Worm (Caenorhabditis elegans) whole organism, L4/young adult: ENCODE results near the gene F59E12.17.

ENCODE experiments used
- W03F9.2 ChIP-seq: fragments of 150-350 bp; optimal IDR thresholded peaks from 2 replicates; lab custom pipeline; 2014; ENCODE audit warnings: missing biosample characterization, missing genetic modification characterization
- him-1 ChIP-seq: sonication (generic microtip); optimal IDR thresholded peaks from 2 replicates; lab custom pipeline; 2016; ENCODE audit warnings: missing genotype, missing genetic modification reagents, missing genetic modification characterization, missing compliant biosample characterization

- TF ChIP-seq him-1 (tag; lab: Kevin White, UChicago) (no peak), W03F9.2 (no peak)
These were observed 10.4 kb upstream of the F59E12.17 start, which contains the start of gene fut-3 for ce11 chrII:5659675-5660074.
